Worm (Caenorhabditis elegans) whole organism, midembryonic: ENCODE results near the gene taf-6.2.

ENCODE experiments used
- T22C8.4 ChIP-seq: fragments of 200-800 bp; sonication (Bioruptor generic); IDR thresholded peaks from 2 replicates; pipeline ENCODE4 v1.3.6; 2022; ENCODE audit warnings: missing genetic modification characterization, missing compliant biosample characterization
- cog-1 ChIP-seq: sonication (generic microtip); optimal IDR thresholded peaks from 2 replicates; lab custom pipeline; 2016; ENCODE audit warnings: missing genetic modification characterization, missing compliant biosample characterization
- flt-1 ChIP-seq: fragments of 200-800 bp; sonication (Bioruptor generic); IDR thresholded peaks from 2 replicates; pipeline ENCODE4 v1.3.6; 2022; ENCODE audit warnings: missing genetic modification characterization, missing compliant biosample characterization
- klf-2 ChIP-seq: fragments of 200-800 bp; sonication (Bioruptor generic); conservative IDR thresholded peaks from 2 replicates; pipeline ENCODE4 v1.3.6; 2022; ENCODE audit warnings: missing genetic modification reagents, missing genetic modification characterization, missing compliant biosample characterization
- med-1 ChIP-seq: sonication (generic microtip); optimal IDR thresholded peaks from 2 replicates; lab custom pipeline; 2017; ENCODE audit warnings: missing genetic modification characterization, mild to moderate bottlenecking, missing compliant biosample characterization, antibody characterized with exemption, missing genetic modification reagents; ENCODE audit not compliant: insufficient read depth
- ref-1 ChIP-seq: fragments of 200-800 bp; sonication (Bioruptor generic); conservative IDR thresholded peaks from 2 replicates; pipeline ENCODE4 v1.3.6; 2022; ENCODE audit warnings: missing genetic modification reagents, missing genetic modification characterization, missing compliant biosample characterization
- tab-1 ChIP-seq: fragments of 200-800 bp; sonication (Bioruptor generic); IDR thresholded peaks from 2 replicates; pipeline ENCODE4 v1.3.6; 2022; ENCODE audit warnings: missing genetic modification characterization, missing compliant biosample characterization
- ztf-23 ChIP-seq: fragments of 200-800 bp; sonication (Bioruptor generic); IDR thresholded peaks from 2 replicates; pipeline ENCODE4 v1.3.6; 2022; ENCODE audit warnings: missing genetic modification reagents, missing genetic modification characterization, missing compliant biosample characterization
- ztf-29 ChIP-seq: fragments of 200-800 bp; sonication (Bioruptor generic); IDR thresholded peaks from 2 replicates; pipeline ENCODE4 v1.3.6; 2022; ENCODE audit warnings: missing genetic modification reagents, missing genetic modification characterization, missing compliant biosample characterization

Gene taf-6.2

ce11 chrIV:3648634-3649240, 45.8 kb downstream of the taf-6.2 start, which contains the start of gene CC8.2:
Gene CC8.2 (minus strand): TSS chrIV:3648684.
- TF ChIP-seq ztf-29 (no peak), ztf-23 (GFP tag; lab: Robert Waterston, UW) (0 out of 2 replicates have a peak, but pooled peaks have one; percentile 27), flt-1 (no peak), cog-1 (tag; lab: Kevin White, UChicago) (no peak), T22C8.4 (GFP tag; lab: Robert Waterston, UW) (no peak), med-1 (GFP tag; lab: Kevin White, UChicago) (no peak)

- TF ChIP-seq med-1 (GFP tag; lab: Kevin White, UChicago) (no peak), flt-1 (no peak), klf-2 (no peak), ztf-29 (no peak), ref-1 (GFP tag; lab: Robert Waterston, UW) (no peak), tab-1 (no peak), cog-1 (tag; lab: Kevin White, UChicago) (no peak), T22C8.4 (GFP tag; lab: Robert Waterston, UW) (no peak), ztf-23 (GFP tag; lab: Robert Waterston, UW) (no peak)
Measured at ce11 chrIV:3647551-3647950, 47.0 kb downstream of the taf-6.2 start.

- TF ChIP-seq ztf-29: no peak
- TF ChIP-seq ztf-23 (GFP tag; lab: Robert Waterston, UW): no peak
- no peak for TF ChIP-seq ref-1 (GFP tag; lab: Robert Waterston, UW)
- TF ChIP-seq med-1 (GFP tag; lab: Kevin White, UChicago): no peak
- TF ChIP-seq cog-1 (tag; lab: Kevin White, UChicago): no peak
- no peak for TF ChIP-seq klf-2
- 0 out of 2 replicates have a peak, but pooled peaks have one; percentile 11 for TF ChIP-seq T22C8.4 (GFP tag; lab: Robert Waterston, UW)
- no peak for TF ChIP-seq flt-1
Measured at ce11 chrIV:3646338-3647154, 48.0 kb downstream of the taf-6.2 start.

ce11 chrIV:3645487-3645886, 49.0 kb downstream of the taf-6.2 start:
- TF ChIP-seq flt-1: no peak
- no peak for TF ChIP-seq med-1 (GFP tag; lab: Kevin White, UChicago)

- TF ChIP-seq ref-1 (GFP tag; lab: Robert Waterston, UW) (no peak), med-1 (GFP tag; lab: Kevin White, UChicago) (no peak), T22C8.4 (GFP tag; lab: Robert Waterston, UW) (no peak), klf-2 (no peak), ztf-23 (GFP tag; lab: Robert Waterston, UW) (no peak), ztf-29 (no peak), flt-1 (no peak), tab-1 (no peak), cog-1 (tag; lab: Kevin White, UChicago) (no peak)
Measured at ce11 chrIV:3644863-3645378, 49.6 kb downstream of the taf-6.2 start.

ce11 chrIV:3642189-3642588, 52.3 kb downstream of the taf-6.2 start, which contains the start of gene CC8.3:
Gene CC8.3 (minus strand): TSS chrIV:3642289.
- no peak for TF ChIP-seq ztf-29
- TF ChIP-seq flt-1: no peak
- TF ChIP-seq T22C8.4 (GFP tag; lab: Robert Waterston, UW): no peak
- no peak for TF ChIP-seq ref-1 (GFP tag; lab: Robert Waterston, UW)
- TF ChIP-seq tab-1: no peak
- TF ChIP-seq klf-2: no peak
- TF ChIP-seq cog-1 (tag; lab: Kevin White, UChicago): no peak
- no peak for TF ChIP-seq ztf-23 (GFP tag; lab: Robert Waterston, UW)
- no peak for TF ChIP-seq med-1 (GFP tag; lab: Kevin White, UChicago)

ce11 chrIV:3638250-3638926, 56.1 kb downstream of the taf-6.2 start:
- TF ChIP-seq ztf-23 (GFP tag; lab: Robert Waterston, UW): no peak
- TF ChIP-seq T22C8.4 (GFP tag; lab: Robert Waterston, UW): no peak
- no peak for TF ChIP-seq cog-1 (tag; lab: Kevin White, UChicago)
- no peak for TF ChIP-seq klf-2
- TF ChIP-seq flt-1: no peak
- no peak for TF ChIP-seq tab-1
- TF ChIP-seq ztf-29: no peak
- no peak for TF ChIP-seq med-1 (GFP tag; lab: Kevin White, UChicago)
- TF ChIP-seq ref-1 (GFP tag; lab: Robert Waterston, UW): no peak
